Worm (Caenorhabditis elegans) whole organism, L4 larva: ENCODE results near the gene emb-27.

Experiments used
- D1046.2 ChIP-seq: fragments of 200-800 bp; sonication (Bioruptor generic); IDR thresholded peaks from 2 replicates; pipeline ENCODE4 v1.3.6; 2022; ENCODE audit warnings: missing genetic modification characterization, missing compliant biosample characterization
- F10B5.3 ChIP-seq: sonication (generic microtip); optimal IDR thresholded peaks from 2 replicates; lab custom pipeline; 2016; ENCODE audit warnings: mild to moderate bottlenecking, missing genetic modification characterization, missing compliant biosample characterization
- R02D3.7 ChIP-seq: fragments of 150-350 bp; sonication (generic microtip); optimal IDR thresholded peaks from 3 replicates; lab custom pipeline; 2014; ENCODE audit warnings: missing biosample characterization, missing genetic modification characterization
- T20F7.1 ChIP-seq: fragments of 200-800 bp; sonication (Bioruptor generic); optimal IDR thresholded peaks from 2 replicates; lab custom pipeline; 2018; ENCODE audit warnings: mild to moderate bottlenecking, missing genetic modification characterization, missing compliant biosample characterization
- Y48G9A.11 ChIP-seq: fragments of 200-800 bp; sonication (Bioruptor generic); IDR thresholded peaks from 2 replicates; pipeline ENCODE4 v1.3.6; 2022; ENCODE audit warnings: missing genetic modification reagents, missing genetic modification characterization, missing compliant biosample characterization
- ZK337.2 ChIP-seq: fragments of 200-800 bp; sonication (Bioruptor generic); IDR thresholded peaks from 2 replicates; pipeline ENCODE4 v1.3.6; 2022; ENCODE audit warnings: missing genetic modification reagents, missing genetic modification characterization, missing compliant biosample characterization
- ZK546.5 ChIP-seq, 2 experiments: sonication (generic microtip); optimal IDR thresholded peaks; 2 replicates each; lab custom pipeline; 2017; ENCODE audit warnings: missing biosample characterization in 2 of 2, missing genetic modification characterization in 2 of 2
- aha-1 ChIP-seq: fragments of 150-350 bp; peaks from one replicate; lab custom pipeline; 2014; ENCODE audit warnings: missing biosample characterization, missing genetic modification characterization
- arid-1 ChIP-seq: fragments of 200-800 bp; sonication (Bioruptor generic); conservative IDR thresholded peaks from 2 replicates; pipeline ENCODE4 v1.3.6; 2022; ENCODE audit warnings: missing genetic modification reagents, missing genetic modification characterization, missing compliant biosample characterization
- attf-4 ChIP-seq: sonication (generic microtip); optimal IDR thresholded peaks from 3 replicates; lab custom pipeline; 2017; ENCODE audit warnings: missing biosample characterization, missing genetic modification characterization
- ceh-28 ChIP-seq: fragments of 150-350 bp; optimal IDR thresholded peaks from 2 replicates; lab custom pipeline; 2014; ENCODE audit warnings: missing biosample characterization, missing genetic modification reagents, missing genetic modification characterization
- ceh-32 ChIP-seq: sonication (generic microtip); optimal IDR thresholded peaks from 2 replicates; lab custom pipeline; 2016; ENCODE audit warnings: mild to moderate bottlenecking, missing genetic modification characterization, missing compliant biosample characterization; ENCODE audit not compliant: poor library complexity
- ceh-62 ChIP-seq: sonication (generic microtip); optimal IDR thresholded peaks from 2 replicates; lab custom pipeline; 2017; ENCODE audit warnings: missing biosample characterization, missing genetic modification characterization
- ces-1 ChIP-seq: fragments of 150-350 bp; sonication (generic microtip); optimal IDR thresholded peaks from 4 replicates; lab custom pipeline; 2014; ENCODE audit warnings: missing biosample characterization, missing genetic modification reagents, missing genetic modification characterization
- cey-2 ChIP-seq: sonication (generic microtip); optimal IDR thresholded peaks from 3 replicates; lab custom pipeline; 2017; ENCODE audit warnings: missing genetic modification characterization, mild to moderate bottlenecking, missing compliant biosample characterization, antibody characterized with exemption, borderline replicate concordance; ENCODE audit not compliant: insufficient read depth
- ctbp-1 ChIP-seq: fragments of 200-800 bp; sonication (Bioruptor generic); IDR thresholded peaks from 2 replicates; pipeline ENCODE4 v1.3.6; 2022; ENCODE audit warnings: missing genetic modification reagents, missing genetic modification characterization, missing compliant biosample characterization
- daf-12 ChIP-seq: fragments of 150-350 bp; optimal IDR thresholded peaks from 2 replicates; lab custom pipeline; 2014; ENCODE audit warnings: missing biosample characterization, missing genetic modification reagents, missing genetic modification characterization
- dmd-6 ChIP-seq: fragments of 200-800 bp; sonication (Bioruptor generic); IDR thresholded peaks from 2 replicates; pipeline ENCODE4 v1.3.6; 2022; ENCODE audit warnings: missing genetic modification reagents, missing genetic modification characterization, missing compliant biosample characterization
- dpl-1 ChIP-seq: fragments of 150-350 bp; optimal IDR thresholded peaks from 2 replicates; lab custom pipeline; 2014; ENCODE audit warnings: missing biosample characterization, missing genetic modification reagents, missing genetic modification characterization
- duxl-1 ChIP-seq: sonication (generic microtip); optimal IDR thresholded peaks from 2 replicates; lab custom pipeline; 2016; ENCODE audit warnings: mild to moderate bottlenecking, missing genetic modification characterization, moderate library complexity, missing compliant biosample characterization; ENCODE audit not compliant: poor library complexity
- hif-1 ChIP-seq, 2 experiments: sonication (generic microtip); optimal IDR thresholded peaks; 2 replicates each; lab custom pipeline; 2016 to 2017; ENCODE audit warnings: missing compliant biosample characterization in 2 of 2, missing genetic modification characterization in 2 of 2, missing genetic modification reagents in 2 of 2, missing genotype in 2 of 2, mild to moderate bottlenecking in 1 of 2
- hlh-30 ChIP-seq: sonication (generic microtip); optimal IDR thresholded peaks from 2 replicates; lab custom pipeline; 2017; ENCODE audit warnings: antibody characterized with exemption, mild to moderate bottlenecking, missing genetic modification characterization, missing compliant biosample characterization; ENCODE audit not compliant: insufficient read depth
- hmg-1.1 ChIP-seq: fragments of 200-800 bp; sonication (Bioruptor generic); IDR thresholded peaks from 2 replicates; pipeline ENCODE4 v1.3.6; 2022; ENCODE audit warnings: missing genetic modification reagents, missing genetic modification characterization, missing compliant biosample characterization
- lim-7 ChIP-seq: fragments of 200-800 bp; sonication (Bioruptor generic); IDR thresholded peaks from 2 replicates; pipeline ENCODE4 v1.3.6; 2022; ENCODE audit warnings: missing genetic modification characterization, missing compliant biosample characterization
- lin-13 ChIP-seq: fragments of 150-350 bp; optimal IDR thresholded peaks from 2 replicates; lab custom pipeline; 2014; ENCODE audit warnings: missing biosample characterization, missing genetic modification reagents, missing genetic modification characterization
- mes-2 ChIP-seq: sonication (generic microtip); optimal IDR thresholded peaks from 2 replicates; lab custom pipeline; 2016; ENCODE audit warnings: missing genotype, mild to moderate bottlenecking, missing genetic modification characterization, missing compliant biosample characterization; ENCODE audit not compliant: poor library complexity, severe bottlenecking
- mxl-2 ChIP-seq: fragments of 200-800 bp; sonication (Bioruptor generic); conservative IDR thresholded peaks from 2 replicates; pipeline ENCODE4 v1.3.6; 2022; ENCODE audit warnings: missing genetic modification reagents, missing genetic modification characterization, missing compliant biosample characterization
- mxl-3 ChIP-seq: fragments of 200-800 bp; sonication (Bioruptor generic); optimal IDR thresholded peaks from 2 replicates; lab custom pipeline; 2018; ENCODE audit warnings: mild to moderate bottlenecking, missing genetic modification characterization, missing compliant biosample characterization
- nhr-10 ChIP-seq: fragments of 150-350 bp; optimal IDR thresholded peaks from 2 replicates; lab custom pipeline; 2014; ENCODE audit warnings: missing biosample characterization, missing genetic modification characterization
- nhr-11 ChIP-seq: fragments of 150-350 bp; optimal IDR thresholded peaks from 2 replicates; lab custom pipeline; 2014; ENCODE audit warnings: missing biosample characterization, missing genetic modification characterization
- nhr-28 ChIP-seq: fragments of 150-350 bp; optimal IDR thresholded peaks from 2 replicates; lab custom pipeline; 2014; ENCODE audit warnings: missing biosample characterization, missing genetic modification characterization
- nhr-6 ChIP-seq: fragments of 150-350 bp; optimal IDR thresholded peaks from 2 replicates; lab custom pipeline; 2014; ENCODE audit warnings: missing biosample characterization, missing genetic modification characterization
- nhr-76 ChIP-seq: fragments of 150-350 bp; optimal IDR thresholded peaks from 2 replicates; lab custom pipeline; 2014; ENCODE audit warnings: missing biosample characterization, missing genetic modification characterization
- pha-4 ChIP-seq, 2 experiments: fragments of 150-350 bp in 1 of 2; fragments of 200-800 bp in 1 of 2; sonication (Bioruptor generic) in 1 of 2; IDR thresholded peaks in 1 of 2; optimal IDR thresholded peaks in 1 of 2; 2 replicates each; pipeline versions ENCODE4 v1.3.6 to Lab custom; 2014 to 2022; ENCODE audit warnings: missing genetic modification characterization in 2 of 2, missing genetic modification reagents in 2 of 2, missing biosample characterization in 1 of 2, missing compliant biosample characterization in 1 of 2
- pqm-1 ChIP-seq: sonication (generic microtip); optimal IDR thresholded peaks from 2 replicates; lab custom pipeline; 2017; ENCODE audit warnings: missing biosample characterization, missing genetic modification characterization
- rbr-2 ChIP-seq: sonication (generic microtip); optimal IDR thresholded peaks from 2 replicates; lab custom pipeline; 2016; ENCODE audit warnings: missing genotype, missing genetic modification characterization, missing compliant biosample characterization
- saeg-2 ChIP-seq: fragments of 200-800 bp; sonication (Bioruptor generic); IDR thresholded peaks from 2 replicates; pipeline ENCODE4 v1.3.6; 2022; ENCODE audit warnings: missing genetic modification reagents, missing genetic modification characterization, missing compliant biosample characterization
- sdz-12 ChIP-seq: fragments of 200-800 bp; sonication (Bioruptor generic); optimal IDR thresholded peaks from 2 replicates; lab custom pipeline; 2018; ENCODE audit warnings: mild to moderate bottlenecking, missing genetic modification characterization, missing compliant biosample characterization
- skn-1 ChIP-seq: fragments of 150-350 bp; optimal IDR thresholded peaks from 2 replicates; lab custom pipeline; 2014; ENCODE audit warnings: missing biosample characterization, missing genetic modification characterization
- snpc-4 ChIP-seq: fragments of 150-350 bp; optimal IDR thresholded peaks from 2 replicates; lab custom pipeline; 2014; ENCODE audit warnings: missing biosample characterization, missing genetic modification characterization
- spr-1 ChIP-seq: sonication (generic microtip); optimal IDR thresholded peaks from 2 replicates; lab custom pipeline; 2016; ENCODE audit warnings: mild to moderate bottlenecking, missing genetic modification characterization, missing compliant biosample characterization
- tag-97 ChIP-seq: fragments of 200-800 bp; sonication (Bioruptor generic); IDR thresholded peaks from 2 replicates; pipeline ENCODE4 v1.3.6; 2022; ENCODE audit warnings: missing genetic modification characterization, missing compliant biosample characterization
- tra-1 ChIP-seq: fragments of 200-800 bp; sonication (Bioruptor generic); IDR thresholded peaks from 2 replicates; pipeline ENCODE4 v1.3.6; 2022; ENCODE audit warnings: missing genetic modification reagents, missing genetic modification characterization, missing compliant biosample characterization
- unc-130 ChIP-seq: sonication (generic microtip); optimal IDR thresholded peaks from 2 replicates; lab custom pipeline; 2016; ENCODE audit warnings: missing genetic modification reagents, missing genetic modification characterization, missing compliant biosample characterization
- unc-62 ChIP-seq, 3 experiments: fragments of 150-350 bp in 1 of 3; sonication (generic microtip); optimal IDR thresholded peaks in 2 of 3; peaks in 1 of 3; 1 replicate in 1 of 3; 2 replicates in 2 of 3; lab custom pipeline; 2014 to 2017; ENCODE audit warnings: missing biosample characterization in 3 of 3, missing genetic modification characterization in 3 of 3, missing genetic modification reagents in 3 of 3, missing genotype in 1 of 3
- zag-1 ChIP-seq: fragments of 150-350 bp; optimal IDR thresholded peaks from 2 replicates; lab custom pipeline; 2014; ENCODE audit warnings: missing biosample characterization, missing genetic modification characterization
- zip-11 ChIP-seq: fragments of 200-800 bp; sonication (Bioruptor generic); IDR thresholded peaks from 2 replicates; pipeline ENCODE4 v1.3.6; 2022; ENCODE audit warnings: missing genetic modification characterization, missing compliant biosample characterization
- zip-2 ChIP-seq: fragments of 150-350 bp; optimal IDR thresholded peaks from 2 replicates; lab custom pipeline; 2014; ENCODE audit warnings: missing biosample characterization, missing genetic modification characterization
- ztf-7 ChIP-seq: fragments of 150-350 bp; optimal IDR thresholded peaks from 2 replicates; lab custom pipeline; 2014; ENCODE audit warnings: missing biosample characterization, missing genetic modification characterization

The emb-27 gene

DNA sequence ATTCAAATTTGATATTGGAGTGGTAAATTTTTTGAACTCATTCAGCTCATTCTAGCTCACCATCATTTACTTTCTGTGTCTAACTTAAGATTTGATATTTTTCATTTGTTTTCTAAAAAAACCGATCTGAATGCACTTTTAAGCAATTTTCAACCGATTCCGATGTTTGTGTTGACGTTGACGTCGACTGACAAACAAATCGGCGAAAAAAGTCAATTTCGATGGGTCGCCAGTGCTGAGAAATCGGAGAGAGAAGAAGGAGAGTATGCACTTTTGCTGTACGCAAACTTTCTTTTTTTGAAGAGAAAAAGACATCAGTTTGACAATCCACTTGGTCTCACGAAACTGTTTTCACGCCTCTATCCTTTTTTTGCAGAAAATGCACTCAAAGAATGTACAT, 36.5 kb downstream of the emb-27 start:
- TF ChIP-seq ZK546.5 (tag; optimal IDR thresholded peaks at IDR 0.05; lab: Kevin White, UChicago) (no peak), unc-62 (GFP tag; optimal IDR thresholded peaks at IDR 0.05 in 1 of 2; lab: Kevin White, UChicago) (peak in 1 of 2 experiments; percentile 83), unc-62 (tag; optimal IDR thresholded peaks at IDR 0.05; lab: Kevin White, UChicago) (no peak), ceh-28 (tag; lab: Kevin White, UChicago) (no peak), aha-1 (tag; lab: Kevin White, UChicago) (peak; percentile 73)
- TF ChIP-seq, all 104 proteins: peak for 2

DNA sequence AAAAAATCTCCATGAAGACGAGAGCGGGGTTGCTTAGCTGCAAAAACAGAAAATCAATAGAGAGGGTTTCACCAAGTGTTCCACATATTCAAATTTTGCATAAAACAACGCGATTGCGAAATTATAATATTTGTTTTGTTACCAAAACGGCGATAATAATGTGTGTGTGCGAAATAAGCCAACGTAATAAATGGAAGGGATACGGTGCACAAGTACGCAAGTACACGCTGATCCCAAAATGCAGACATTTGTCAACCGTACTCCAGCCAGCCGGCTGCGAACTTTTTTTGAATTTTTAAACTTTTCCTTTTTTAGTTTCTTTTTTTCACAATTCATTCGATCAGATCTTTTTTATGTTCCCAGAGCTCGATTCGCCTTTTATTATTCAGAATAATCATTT, 37.1 kb downstream of the emb-27 start, which contains the start of gene ire-1:
ire-1 (minus strand) TSS at position 44 of the 400 bp plus-strand sequence.
- TF ChIP-seq hif-1 (tag; optimal IDR thresholded peaks at IDR 0.05; lab: Kevin White, UChicago) (peak in 1 of 2 experiments; percentile 31), pha-4 (GFP tag; IDR thresholded peaks at IDR 0.05; lab: Robert Waterston, UW) (peak; percentile 14; the same call in 1 of the 2 replicates), pha-4 (tag; optimal IDR thresholded peaks at IDR 0.05; lab: Kevin White, UChicago) (peak; percentile 70), R02D3.7 (no peak), zip-2 (no peak), nhr-28 (peak; percentile 49), spr-1 (tag; lab: Kevin White, UChicago) (no peak), Y48G9A.11 (no peak), unc-130 (GFP tag; lab: Kevin White, UChicago) (no peak), ctbp-1 (GFP tag; lab: Robert Waterston, UW) (no peak), saeg-2 (no peak), mxl-3 (GFP tag; lab: Kevin White, UChicago) (peak; percentile 15), D1046.2 (GFP tag; lab: Robert Waterston, UW) (no peak), snpc-4 (tag; lab: Kevin White, UChicago) (no peak), ceh-32 (tag; lab: Kevin White, UChicago) (no peak), daf-12 (tag; lab: Kevin White, UChicago) (no peak), hlh-30 (tag; lab: Kevin White, UChicago) (peak; percentile 42), hmg-1.1 (GFP tag; lab: Robert Waterston, UW) (peak; percentile 38; the same call in 1 of the 2 replicates), T20F7.1 (peak; percentile 47), ztf-7 (peak; percentile 17), ZK337.2 (GFP tag; lab: Robert Waterston, UW) (no peak), nhr-6 (tag; lab: Kevin White, UChicago) (peak; percentile 38), rbr-2 (tag; lab: Kevin White, UChicago) (peak; percentile 6), arid-1 (GFP tag; lab: Robert Waterston, UW) (no peak), attf-4 (no peak), tra-1 (GFP tag; lab: Robert Waterston, UW) (no peak), skn-1 (no peak), duxl-1 (tag; lab: Kevin White, UChicago) (no peak), lin-13 (GFP tag; lab: Kevin White, UChicago) (peak; percentile 42), ces-1 (GFP tag; lab: Kevin White, UChicago) (no peak), zip-11 (GFP tag; lab: Robert Waterston, UW) (no peak), mes-2 (tag; lab: Kevin White, UChicago) (peak; percentile 75), dpl-1 (peak; percentile 69), pqm-1 (peak; percentile 23), lim-7 (GFP tag; lab: Robert Waterston, UW) (no peak), dmd-6 (GFP tag; lab: Robert Waterston, UW) (peak; percentile 26; the same call in 1 of the 2 replicates), ceh-62 (tag; lab: Kevin White, UChicago) (no peak), nhr-10 (tag; lab: Kevin White, UChicago) (no peak), tag-97 (no peak), nhr-76 (tag; lab: Kevin White, UChicago) (no peak), F10B5.3 (tag; lab: Kevin White, UChicago) (no peak), zag-1 (tag; lab: Kevin White, UChicago) (no peak), nhr-11 (tag; lab: Kevin White, UChicago) (no peak), sdz-12 (no peak), cey-2 (tag; lab: Kevin White, UChicago) (no peak), mxl-2 (GFP tag; lab: Robert Waterston, UW) (no peak)
